Worm (Caenorhabditis elegans) whole organism, young adult: ENCODE data around the gene C15H7.4.

ENCODE experiments used
- B0019.2 ChIP-seq: fragments of 200-800 bp; sonication (Bioruptor generic); conservative IDR thresholded peaks from 2 replicates; pipeline ENCODE4 v1.3.6; 2022; ENCODE audit warnings: missing genetic modification reagents, missing genetic modification characterization, missing compliant biosample characterization
- C17E4.6 ChIP-seq: fragments of 200-800 bp; sonication (Bioruptor generic); IDR thresholded peaks from 2 replicates; pipeline ENCODE4 v1.3.6; 2022; ENCODE audit warnings: missing genetic modification reagents, missing genetic modification characterization, missing compliant biosample characterization
- F55B11.4 ChIP-seq: sonication (generic microtip); optimal IDR thresholded peaks from 2 replicates; lab custom pipeline; 2016; ENCODE audit warnings: missing compliant biosample characterization, missing genetic modification characterization, borderline replicate concordance; ENCODE audit not compliant: insufficient read depth
- F57C9.4 ChIP-seq: sonication (generic microtip); optimal IDR thresholded peaks from 2 replicates; lab custom pipeline; 2017; ENCODE audit warnings: mild to moderate bottlenecking, missing genetic modification characterization, missing compliant biosample characterization
- K11D2.4 ChIP-seq: fragments of 200-800 bp; sonication (Bioruptor generic); IDR thresholded peaks from 2 replicates; pipeline ENCODE4 v1.3.6; 2022; ENCODE audit warnings: missing genetic modification reagents, missing genetic modification characterization, missing compliant biosample characterization
- T07F8.4 ChIP-seq: sonication (generic microtip); optimal IDR thresholded peaks from 2 replicates; lab custom pipeline; 2016; ENCODE audit warnings: mild to moderate bottlenecking, missing genetic modification characterization, moderate library complexity, missing compliant biosample characterization
- Y53F4B.3 ChIP-seq: fragments of 200-800 bp; sonication (Bioruptor generic); IDR thresholded peaks from 2 replicates; pipeline ENCODE4 v1.3.6; 2022; ENCODE audit warnings: missing genetic modification reagents, missing genetic modification characterization, missing compliant biosample characterization
- Y67H2A.10 ChIP-seq: fragments of 200-800 bp; sonication (Bioruptor generic); conservative IDR thresholded peaks from 2 replicates; pipeline ENCODE4 v1.3.6; 2022; ENCODE audit warnings: missing genetic modification reagents, missing genetic modification characterization, missing compliant biosample characterization
- Y95B8A.8 ChIP-seq: fragments of 200-800 bp; sonication (Bioruptor generic); IDR thresholded peaks from 2 replicates; pipeline ENCODE4 v1.3.6; 2022; ENCODE audit warnings: missing genetic modification reagents, missing genetic modification characterization, missing compliant biosample characterization
- ZK185.1 ChIP-seq: sonication (generic microtip); optimal IDR thresholded peaks from 2 replicates; lab custom pipeline; 2016; ENCODE audit warnings: mild to moderate bottlenecking, missing genetic modification characterization, missing compliant biosample characterization; ENCODE audit not compliant: poor library complexity, severe bottlenecking
- ama-1 ChIP-seq, 3 experiments: fragments of 150-350 bp in 1 of 3; sonication (generic microtip) in 2 of 3; optimal IDR thresholded peaks; 2 replicates each; lab custom pipeline; 2014 to 2018; ENCODE audit warnings: missing biosample characterization in 2 of 3, missing genetic modification characterization in 2 of 3, missing genetic modification reagents in 2 of 3
- aptf-2 ChIP-seq: fragments of 200-800 bp; sonication (Bioruptor generic); conservative IDR thresholded peaks from 2 replicates; pipeline ENCODE4 v1.3.6; 2022; ENCODE audit warnings: missing genetic modification reagents, missing genetic modification characterization, missing compliant biosample characterization
- athp-1 ChIP-seq: sonication (generic microtip); optimal IDR thresholded peaks from 2 replicates; lab custom pipeline; 2017; ENCODE audit warnings: mild to moderate bottlenecking, missing genetic modification characterization, missing compliant biosample characterization
- attf-5 ChIP-seq: fragments of 200-800 bp; sonication (Bioruptor generic); optimal IDR thresholded peaks from 2 replicates; lab custom pipeline; 2018; ENCODE audit warnings: mild to moderate bottlenecking, missing genetic modification characterization, missing compliant biosample characterization
- attf-6 ChIP-seq: fragments of 200-800 bp; sonication (Bioruptor generic); IDR thresholded peaks from 2 replicates; pipeline ENCODE4 v1.3.6; 2022; ENCODE audit warnings: missing genetic modification reagents, missing genetic modification characterization, missing compliant biosample characterization
- bed-2 ChIP-seq: fragments of 200-800 bp; sonication (Bioruptor generic); IDR thresholded peaks from 2 replicates; pipeline ENCODE4 v1.3.6; 2022; ENCODE audit warnings: missing genetic modification reagents, missing genetic modification characterization, missing compliant biosample characterization
- ceh-100 ChIP-seq: fragments of 200-800 bp; sonication (Bioruptor generic); IDR thresholded peaks from 2 replicates; pipeline ENCODE4 v1.3.6; 2022; ENCODE audit warnings: missing genetic modification reagents, missing genetic modification characterization, missing compliant biosample characterization
- chd-7 ChIP-seq: sonication (generic microtip); optimal IDR thresholded peaks from 2 replicates; lab custom pipeline; 2016; ENCODE audit warnings: mild to moderate bottlenecking, missing genetic modification characterization, moderate library complexity, missing compliant biosample characterization
- dpff-1 ChIP-seq: sonication (generic microtip); optimal IDR thresholded peaks from 2 replicates; lab custom pipeline; 2017; ENCODE audit warnings: mild to moderate bottlenecking, missing genetic modification characterization, missing compliant biosample characterization
- efl-1 ChIP-seq: fragments of 150-350 bp; optimal IDR thresholded peaks from 2 replicates; lab custom pipeline; 2014; ENCODE audit warnings: missing biosample characterization, missing genetic modification reagents, missing genetic modification characterization
- gei-17 ChIP-seq: fragments of 200-800 bp; sonication (Bioruptor generic); optimal IDR thresholded peaks from 2 replicates; lab custom pipeline; 2018; ENCODE audit warnings: mild to moderate bottlenecking, missing genetic modification characterization, missing compliant biosample characterization
- hlh-26 ChIP-seq: fragments of 200-800 bp; sonication (Bioruptor generic); conservative IDR thresholded peaks from 2 replicates; pipeline ENCODE4 v1.3.6; 2022; ENCODE audit warnings: missing genetic modification reagents, missing genetic modification characterization, missing compliant biosample characterization
- hmg-1.2 ChIP-seq: fragments of 200-800 bp; sonication (Bioruptor generic); IDR thresholded peaks from 2 replicates; pipeline ENCODE4 v1.3.6; 2022; ENCODE audit warnings: missing genetic modification reagents, missing genetic modification characterization, missing compliant biosample characterization
- hsf-1 ChIP-seq: fragments of 200-800 bp; sonication (Bioruptor generic); IDR thresholded peaks from 2 replicates; pipeline ENCODE4 v1.3.6; 2022; ENCODE audit warnings: missing genetic modification reagents, missing genetic modification characterization, missing compliant biosample characterization
- let-607 ChIP-seq, 2 experiments: fragments of 200-800 bp in 1 of 2; sonication (Bioruptor generic) in 1 of 2; sonication (generic microtip) in 1 of 2; optimal IDR thresholded peaks; 2 replicates each; lab custom pipeline; 2016 to 2018; ENCODE audit warnings: mild to moderate bottlenecking in 2 of 2, missing compliant biosample characterization in 2 of 2, missing genetic modification characterization in 2 of 2, moderate library complexity in 2 of 2, missing genotype in 1 of 2
- lin-35 ChIP-seq, 3 experiments: fragments of 150-350 bp in 2 of 3; sonication (generic microtip) in 1 of 3; optimal IDR thresholded peaks; 2 replicates each; lab custom pipeline; 2014 to 2018; ENCODE audit warnings: missing biosample characterization in 3 of 3, missing genetic modification characterization in 3 of 3, missing genetic modification reagents in 3 of 3
- lin-40 ChIP-seq: sonication (generic microtip); optimal IDR thresholded peaks from 2 replicates; lab custom pipeline; 2016; ENCODE audit warnings: missing genetic modification characterization, mild to moderate bottlenecking, missing compliant biosample characterization, missing genotype, missing genetic modification reagents
- madf-3 ChIP-seq: fragments of 200-800 bp; sonication (Bioruptor generic); IDR thresholded peaks from 2 replicates; pipeline ENCODE4 v1.3.6; 2022; ENCODE audit warnings: missing genetic modification reagents, missing genetic modification characterization, missing compliant biosample characterization
- mcd-1 ChIP-seq: fragments of 200-800 bp; sonication (Bioruptor generic); IDR thresholded peaks from 2 replicates; pipeline ENCODE4 v1.3.6; 2022; ENCODE audit warnings: missing genetic modification reagents, missing genetic modification characterization, missing compliant biosample characterization
- mes-4 ChIP-seq: sonication (generic microtip); optimal IDR thresholded peaks from 2 replicates; lab custom pipeline; 2016; ENCODE audit warnings: missing genotype, missing genetic modification characterization, missing compliant biosample characterization
- mxl-1 ChIP-seq: sonication (generic microtip); optimal IDR thresholded peaks from 2 replicates; lab custom pipeline; 2016; ENCODE audit warnings: missing genetic modification characterization, missing compliant biosample characterization
- nhr-120 ChIP-seq: fragments of 200-800 bp; sonication (Bioruptor generic); IDR thresholded peaks from 2 replicates; pipeline ENCODE4 v1.3.6; 2022; ENCODE audit warnings: missing genetic modification characterization, missing compliant biosample characterization
- pbrm-1 ChIP-seq: fragments of 200-800 bp; sonication (Bioruptor generic); IDR thresholded peaks from 2 replicates; pipeline ENCODE4 v1.3.6; 2022; ENCODE audit warnings: missing genetic modification reagents, missing genetic modification characterization, missing compliant biosample characterization
- pha-4 ChIP-seq: fragments of 150-350 bp; sonication (generic microtip); optimal IDR thresholded peaks from 2 replicates; lab custom pipeline; 2014; ENCODE audit warnings: missing biosample characterization, missing genetic modification reagents, missing genetic modification characterization
- rec-8 ChIP-seq, 2 experiments: sonication (generic microtip); optimal IDR thresholded peaks; 2 replicates each; lab custom pipeline; 2016; ENCODE audit warnings: mild to moderate bottlenecking in 2 of 2, missing genetic modification characterization in 2 of 2, missing genetic modification reagents in 2 of 2, missing genotype in 2 of 2, missing biosample characterization in 1 of 2, missing compliant biosample characterization in 1 of 2, moderate library complexity in 1 of 2
- sdz-38 ChIP-seq: sonication (generic microtip); optimal IDR thresholded peaks from 2 replicates; lab custom pipeline; 2016; ENCODE audit warnings: missing genotype, missing genetic modification characterization, missing compliant biosample characterization
- snpc-1.3 ChIP-seq: sonication (generic microtip); optimal IDR thresholded peaks from 2 replicates; lab custom pipeline; 2017; ENCODE audit warnings: missing genetic modification characterization, mild to moderate bottlenecking, missing compliant biosample characterization, antibody characterized with exemption, moderate library complexity, missing genotype, missing genetic modification reagents; ENCODE audit not compliant: insufficient read depth
- snpc-3.4 ChIP-seq: sonication (generic microtip); optimal IDR thresholded peaks from 2 replicates; lab custom pipeline; 2017; ENCODE audit warnings: missing genetic modification characterization, mild to moderate bottlenecking, missing compliant biosample characterization, antibody characterized with exemption, moderate library complexity, missing genotype, missing genetic modification reagents
- somi-1 ChIP-seq: fragments of 200-800 bp; sonication (Bioruptor generic); optimal IDR thresholded peaks from 2 replicates; lab custom pipeline; 2018; ENCODE audit warnings: mild to moderate bottlenecking, missing genetic modification characterization, missing compliant biosample characterization
- tbp1 ChIP-seq: fragments of 200-800 bp; sonication (Bioruptor generic); optimal IDR thresholded peaks from 2 replicates; lab custom pipeline; 2018; ENCODE audit warnings: mild to moderate bottlenecking, missing genetic modification characterization, missing compliant biosample characterization
- unc-130 ChIP-seq: sonication (generic microtip); optimal IDR thresholded peaks from 2 replicates; lab custom pipeline; 2016; ENCODE audit warnings: missing genetic modification reagents, missing genetic modification characterization, missing compliant biosample characterization
- xnd-1 ChIP-seq: sonication (generic microtip); optimal IDR thresholded peaks from 2 replicates; lab custom pipeline; 2016; ENCODE audit warnings: missing genotype, missing genetic modification reagents, missing genetic modification characterization, missing compliant biosample characterization
- zfh-2 ChIP-seq: fragments of 200-800 bp; sonication (Bioruptor generic); conservative IDR thresholded peaks from 2 replicates; pipeline ENCODE4 v1.3.6; 2022; ENCODE audit warnings: missing genetic modification reagents, missing genetic modification characterization, missing compliant biosample characterization
- ztf-18 ChIP-seq: sonication (generic microtip); optimal IDR thresholded peaks from 2 replicates; lab custom pipeline; 2016; ENCODE audit warnings: missing genotype, mild to moderate bottlenecking, missing genetic modification characterization, missing compliant biosample characterization
- ztf-22 ChIP-seq: fragments of 200-800 bp; sonication (Bioruptor generic); optimal IDR thresholded peaks from 2 replicates; lab custom pipeline; 2018; ENCODE audit warnings: mild to moderate bottlenecking, missing genetic modification characterization, moderate library complexity, missing compliant biosample characterization
- ztf-25 ChIP-seq: fragments of 200-800 bp; sonication (Bioruptor generic); IDR thresholded peaks from 2 replicates; pipeline ENCODE4 v1.3.6; 2022; ENCODE audit warnings: missing genetic modification reagents, missing genetic modification characterization, missing compliant biosample characterization
- ztf-28 ChIP-seq: fragments of 200-800 bp; sonication (Bioruptor generic); IDR thresholded peaks from 2 replicates; pipeline ENCODE4 v1.3.6; 2022; ENCODE audit warnings: missing genetic modification reagents, missing genetic modification characterization, missing compliant biosample characterization

C15H7.4 gene

DNA sequence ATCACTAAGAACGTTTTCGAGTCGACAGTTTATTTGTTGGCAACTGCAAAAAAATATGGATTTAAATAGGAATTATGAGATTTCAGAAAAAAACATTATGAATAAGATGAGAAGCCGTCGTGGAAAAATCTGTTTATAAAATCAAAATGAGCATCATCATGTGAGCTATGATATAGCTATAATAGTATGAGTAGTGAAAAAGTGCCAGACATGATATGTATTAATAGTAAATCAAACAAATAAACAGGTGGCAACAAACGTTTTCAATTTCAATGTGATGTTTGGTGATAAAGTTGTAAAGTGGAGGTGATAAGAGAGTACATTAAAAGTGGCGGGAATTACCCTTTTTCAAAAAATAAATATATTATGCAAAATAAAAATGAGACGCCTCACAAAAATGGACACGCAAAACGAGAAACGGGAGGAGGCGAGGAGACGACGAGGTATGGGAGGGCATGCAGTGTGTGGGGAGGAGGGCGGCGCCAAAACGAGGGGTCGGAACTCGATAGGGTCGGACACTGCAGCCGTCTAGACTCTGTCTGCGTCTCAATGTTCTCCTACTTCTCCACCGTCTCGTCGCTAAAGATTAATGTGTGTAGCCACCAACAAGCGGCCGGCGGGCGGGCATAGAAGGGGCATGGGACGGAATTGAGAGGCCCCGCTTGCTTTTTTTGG is 12.0 kb upstream of the C15H7.4 start, which contains the start of gene C07A9.9 (continued):
- TF ChIP-seq dpff-1 (no peak), attf-6 (no peak), F57C9.4 (tag; lab: Kevin White, UChicago) (no peak), somi-1 (GFP tag; lab: Kevin White, UChicago) (no peak), ztf-25 (GFP tag; lab: Robert Waterston, UW) (no peak), hsf-1 (GFP tag; lab: Robert Waterston, UW) (no peak), Y53F4B.3 (GFP tag; lab: Robert Waterston, UW) (no peak), let-607 (tag; optimal IDR thresholded peaks at IDR 0.05; lab: Kevin White, UChicago) (peak in 1 of 2 experiments; percentile 3), chd-7 (tag; lab: Kevin White, UChicago) (peak; percentile 59), ztf-28 (GFP tag; lab: Robert Waterston, UW) (no peak), ZK185.1 (tag; lab: Kevin White, UChicago) (peak; percentile 2), ztf-22 (GFP tag; lab: Kevin White, UChicago) (no peak), lin-35 (GFP tag; optimal IDR thresholded peaks at IDR 0.05; lab: Kevin White, UChicago) (peak in 1 of 3 experiments; percentile 61), tbp1 (no peak), gei-17 (GFP tag; lab: Kevin White, UChicago) (no peak), mxl-1 (tag; lab: Kevin White, UChicago) (no peak), rec-8 (tag; optimal IDR thresholded peaks at IDR 0.05; lab: Kevin White, UChicago) (no peak), ceh-100 (no peak), ztf-18 (tag; lab: Kevin White, UChicago) (peak; percentile 28), mcd-1 (GFP tag; lab: Robert Waterston, UW) (no peak; the same call in 1 of the 2 replicates), attf-5 (GFP tag; lab: Kevin White, UChicago) (peak; percentile 56), athp-1 (tag; lab: Kevin White, UChicago) (no peak), aptf-2 (GFP tag; lab: Robert Waterston, UW) (no peak), snpc-1.3 (tag; lab: Kevin White, UChicago) (no peak), Y95B8A.8 (GFP tag; lab: Robert Waterston, UW) (no peak), B0019.2 (no peak), snpc-3.4 (tag; lab: Kevin White, UChicago) (no peak), xnd-1 (tag; lab: Kevin White, UChicago) (no peak), K11D2.4 (GFP tag; lab: Robert Waterston, UW) (peak; percentile 30; the same call in 1 of the 2 replicates), zfh-2 (peak; percentile 99), hmg-1.2 (GFP tag; lab: Robert Waterston, UW) (peak; percentile 32; the same call in 1 of the 2 replicates), ama-1 (optimal IDR thresholded peaks at IDR 0.05; lab: Kevin White, UChicago) (no peak), ama-1 (GFP tag; optimal IDR thresholded peaks at IDR 0.05; lab: Kevin White, UChicago) (no peak), hlh-26 (GFP tag; lab: Robert Waterston, UW) (no peak), pha-4 (tag; lab: Kevin White, UChicago) (no peak), bed-2 (GFP tag; lab: Robert Waterston, UW) (no peak), unc-130 (GFP tag; lab: Kevin White, UChicago) (no peak), lin-40 (peak; percentile 69), mes-4 (tag; lab: Kevin White, UChicago) (no peak), efl-1 (GFP tag; lab: Kevin White, UChicago) (no peak), pbrm-1 (no peak), T07F8.4 (tag; lab: Kevin White, UChicago) (no peak), C17E4.6 (no peak), Y67H2A.10 (GFP tag; lab: Robert Waterston, UW) (no peak), F55B11.4 (tag; lab: Kevin White, UChicago) (no peak), sdz-38 (tag; lab: Kevin White, UChicago) (no peak), madf-3 (GFP tag; lab: Robert Waterston, UW) (no peak), nhr-120 (GFP tag; lab: Robert Waterston, UW) (no peak)
